Fruit fly (Drosophila melanogaster): Measurements from ENCODE around the gene CG17625.

- TF ChIP-seq CG31627 (GFP tag; optimal IDR thresholded peaks at IDR 0.05) (no peak), esn (GFP tag; optimal IDR thresholded peaks at IDR 0.05) (no peak), CG8319 (GFP tag; optimal IDR thresholded peaks at IDR 0.05) (no peak), CG7368 (GFP tag; optimal IDR thresholded peaks at IDR 0.05) (no peak), fkh (GFP tag; optimal IDR thresholded peaks at IDR 0.05) (no peak), CG6854 (GFP tag; optimal IDR thresholded peaks at IDR 0.05) (no peak), Eip93F (GFP tag; optimal IDR thresholded peaks at IDR 0.05) (no peak), ss (GFP tag; optimal IDR thresholded peaks at IDR 0.05) (no peak), CG10669 (GFP tag; optimal IDR thresholded peaks at IDR 0.05) (no peak), salr (GFP tag; optimal IDR thresholded peaks at IDR 0.05) (no peak), Hr39 (GFP tag; optimal IDR thresholded peaks at IDR 0.05) (no peak), CG9139 (GFP tag; optimal IDR thresholded peaks at IDR 0.05) (no peak), Met (GFP tag; optimal IDR thresholded peaks at IDR 0.05) (no peak), CG6163 (GFP tag; IDR thresholded peaks at IDR 0.05) (no peak)
Observed at dm6 chr3R:22732995-22733394, 46.3 kb downstream of the CG17625 start.
